Fruit fly (Drosophila melanogaster) whole organism, embryonic: ENCODE data around the gene HIP-R.
A peak's percentile ranks its signal among the peaks of the same experiment; 100 is the strongest.

ENCODE experiments used
- BEAF-32 ChIP-seq: fragments of 200-800 bp; sonication (Bioruptor generic); optimal IDR thresholded peaks from 3 replicates; lab custom pipeline; 2017; ENCODE audit warnings: missing biosample characterization, missing genetic modification characterization, mild to moderate bottlenecking, moderate library complexity, missing genetic modification reagents
- Bdp1 ChIP-seq: fragments of 200-800 bp; sonication (Bioruptor generic); optimal IDR thresholded peaks from 3 replicates; lab custom pipeline; 2016; ENCODE audit warnings: missing biosample characterization, missing genetic modification characterization
- CG10267 ChIP-seq: fragments of 200-800 bp; sonication (Bioruptor generic); optimal IDR thresholded peaks from 2 replicates; lab custom pipeline; 2018; ENCODE audit warnings: missing biosample characterization, mild to moderate bottlenecking, missing genetic modification characterization, moderate library complexity
- CG12155 ChIP-seq: fragments of 200-800 bp; sonication (Bioruptor generic); optimal IDR thresholded peaks from 3 replicates; lab custom pipeline; 2016; ENCODE audit warnings: missing biosample characterization, missing genetic modification characterization
- CG13624 ChIP-seq: fragments of 200-800 bp; sonication (Bioruptor generic); optimal IDR thresholded peaks from 2 replicates; lab custom pipeline; 2016; ENCODE audit warnings: missing biosample characterization, missing genetic modification characterization
- CG13775 ChIP-seq: fragments of 200-800 bp; sonication (Bioruptor generic); optimal IDR thresholded peaks from 3 replicates; lab custom pipeline; 2017; ENCODE audit warnings: missing biosample characterization, mild to moderate bottlenecking, missing genetic modification characterization
- CG14441 ChIP-seq: fragments of 200-800 bp; sonication (Bioruptor generic); IDR thresholded peaks from 2 replicates; pipeline ENCODE4 v1.3.6; 2022; ENCODE audit warnings: missing biosample characterization, missing genetic modification characterization
- CG15479 ChIP-seq: fragments of 200-800 bp; sonication (Bioruptor generic); optimal IDR thresholded peaks from 3 replicates; lab custom pipeline; 2019; ENCODE audit warnings: missing biosample characterization, mild to moderate bottlenecking, missing genetic modification characterization, moderate library complexity
- CG1603 ChIP-seq: fragments of 200-800 bp; sonication (Bioruptor generic); optimal IDR thresholded peaks from 2 replicates; lab custom pipeline; 2019; ENCODE audit warnings: missing biosample characterization, mild to moderate bottlenecking, missing genetic modification characterization, moderate library complexity
- CG17328 ChIP-seq: fragments of 200-800 bp; sonication (Bioruptor generic); IDR thresholded peaks from 2 replicates; pipeline ENCODE4 v1.3.6; 2022; ENCODE audit warnings: missing biosample characterization, missing genetic modification characterization
- CG17802 ChIP-seq: fragments of 200-800 bp; sonication (Bioruptor generic); optimal IDR thresholded peaks from 2 replicates; lab custom pipeline; 2018; ENCODE audit warnings: missing biosample characterization, mild to moderate bottlenecking, missing genetic modification characterization, moderate library complexity
- CG17912 ChIP-seq: fragments of 200-800 bp; sonication (Bioruptor generic); optimal IDR thresholded peaks from 2 replicates; lab custom pipeline; 2018; ENCODE audit warnings: missing biosample characterization, mild to moderate bottlenecking, missing genetic modification characterization
- CG2120 ChIP-seq: fragments of 200-800 bp; sonication (Bioruptor generic); optimal IDR thresholded peaks from 3 replicates; lab custom pipeline; 2016; ENCODE audit warnings: missing biosample characterization, missing genetic modification characterization
- CG2129 ChIP-seq: fragments of 200-800 bp; sonication (Bioruptor generic); IDR thresholded peaks from 2 replicates; pipeline ENCODE4 v1.3.6; 2022; ENCODE audit warnings: missing biosample characterization, missing genetic modification characterization; ENCODE audit not compliant: partially characterized antibody
- CG34376 ChIP-seq: fragments of 200-800 bp; sonication (Bioruptor generic); optimal IDR thresholded peaks from 2 replicates; lab custom pipeline; 2018; ENCODE audit warnings: missing biosample characterization, mild to moderate bottlenecking, missing genetic modification characterization
- CG4360 ChIP-seq: fragments of 200-800 bp; sonication (Bioruptor generic); IDR thresholded peaks from 2 replicates; pipeline ENCODE4 v1.3.6; 2022; ENCODE audit warnings: missing biosample characterization, missing genetic modification characterization
- CG4707 ChIP-seq: fragments of 200-800 bp; sonication (Bioruptor generic); optimal IDR thresholded peaks from 2 replicates; lab custom pipeline; 2018; ENCODE audit warnings: missing biosample characterization, mild to moderate bottlenecking, missing genetic modification characterization, moderate library complexity
- CG6683 ChIP-seq: fragments of 200-800 bp; sonication (Bioruptor generic); optimal IDR thresholded peaks from 2 replicates; lab custom pipeline; 2017; ENCODE audit warnings: missing biosample characterization, mild to moderate bottlenecking, missing genetic modification characterization, missing genetic modification reagents
- CG6791 ChIP-seq: fragments of 200-800 bp; sonication (Bioruptor generic); IDR thresholded peaks from 3 replicates; pipeline ENCODE4 v1.3.6; 2022; ENCODE audit warnings: missing biosample characterization, missing genetic modification characterization; ENCODE audit not compliant: partially characterized antibody
- CG7987 ChIP-seq: fragments of 200-800 bp; sonication (Bioruptor generic); optimal IDR thresholded peaks from 2 replicates; lab custom pipeline; 2018; ENCODE audit warnings: missing biosample characterization, mild to moderate bottlenecking, missing genetic modification characterization, moderate library complexity
- CG9215 ChIP-seq: fragments of 200-800 bp; sonication (Bioruptor generic); IDR thresholded peaks from 2 replicates; pipeline ENCODE4 v1.3.6; 2022; ENCODE audit warnings: missing biosample characterization, missing genetic modification characterization
- CG9797 ChIP-seq: fragments of 200-800 bp; sonication (Bioruptor generic); optimal IDR thresholded peaks from 3 replicates; lab custom pipeline; 2018; ENCODE audit warnings: missing biosample characterization, mild to moderate bottlenecking, missing genetic modification characterization
- Chrac-16 ChIP-seq: fragments of 200-800 bp; sonication (Bioruptor generic); optimal IDR thresholded peaks from 3 replicates; lab custom pipeline; 2016; ENCODE audit warnings: missing biosample characterization, missing genetic modification characterization
- CkIIα-i1 ChIP-seq: fragments of 200-800 bp; sonication (Bioruptor generic); IDR thresholded peaks from 2 replicates; pipeline ENCODE4 v1.3.6; 2022; ENCODE audit warnings: missing biosample characterization, missing genetic modification characterization
- Eip74EF ChIP-seq, 2 experiments: fragments of 200-800 bp in 1 of 2; fragments of >200 bp in 1 of 2; sonication (Bioruptor generic) in 1 of 2; optimal IDR thresholded peaks; 2 replicates each; lab custom pipeline; 2017 to 2019; ENCODE audit warnings: missing biosample characterization in 2 of 2, missing genetic modification characterization in 2 of 2, mild to moderate bottlenecking in 1 of 2, moderate library complexity in 1 of 2
- HLH3B ChIP-seq: fragments of 200-800 bp; sonication (Bioruptor generic); IDR thresholded peaks from 2 replicates; pipeline ENCODE4 v1.3.6; 2022; ENCODE audit warnings: missing biosample characterization, missing genetic modification characterization
- Hr78 ChIP-seq, 2 experiments: fragments of 200-800 bp in 1 of 2; fragments of >200 bp in 1 of 2; sonication (Bioruptor generic) in 1 of 2; optimal IDR thresholded peaks; 2 replicates each; lab custom pipeline; 2017 to 2019; ENCODE audit warnings: missing biosample characterization in 2 of 2, missing genetic modification characterization in 2 of 2, mild to moderate bottlenecking in 1 of 2, moderate library complexity in 1 of 2
- Lpt ChIP-seq: fragments of >200 bp; optimal IDR thresholded peaks from 2 replicates; lab custom pipeline; 2018; ENCODE audit warnings: missing biosample characterization, missing genetic modification characterization
- Max ChIP-seq: fragments of 200-800 bp; sonication (Bioruptor generic); optimal IDR thresholded peaks from 2 replicates; lab custom pipeline; 2016; ENCODE audit warnings: missing biosample characterization, mild to moderate bottlenecking, missing genetic modification characterization
- NFAT ChIP-seq: fragments of 200-800 bp; sonication (Bioruptor generic); IDR thresholded peaks from 2 replicates; pipeline ENCODE4 v1.3.6; 2022; ENCODE audit warnings: missing biosample characterization, missing genetic modification characterization
- Optix ChIP-seq: fragments of 200-800 bp; sonication (Bioruptor generic); IDR thresholded peaks from 3 replicates; pipeline ENCODE4 v1.3.6; 2022; ENCODE audit warnings: missing biosample characterization, missing genetic modification characterization
- Ptx1 ChIP-seq: fragments of 200-800 bp; sonication (Bioruptor generic); IDR thresholded peaks from 2 replicates; pipeline ENCODE4 v1.3.6; 2022; ENCODE audit warnings: missing biosample characterization, missing genetic modification characterization
- Xbp1 ChIP-seq: fragments of 200-800 bp; sonication (Bioruptor generic); optimal IDR thresholded peaks from 3 replicates; lab custom pipeline; 2016; ENCODE audit warnings: missing biosample characterization, mild to moderate bottlenecking, missing genetic modification characterization
- az2 ChIP-seq: fragments of 200-800 bp; sonication (Bioruptor generic); optimal IDR thresholded peaks from 3 replicates; lab custom pipeline; 2016; ENCODE audit warnings: missing biosample characterization, missing genetic modification characterization
- crp ChIP-seq, 2 experiments: fragments of 200-800 bp; sonication (Bioruptor generic); optimal IDR thresholded peaks; 2 replicates in 1 of 2; 3 replicates in 1 of 2; lab custom pipeline; 2017; ENCODE audit warnings: missing biosample characterization in 2 of 2, missing genetic modification characterization in 2 of 2, mild to moderate bottlenecking in 1 of 2, moderate library complexity in 1 of 2
- dan ChIP-seq: fragments of 200-800 bp; sonication (Bioruptor generic); IDR thresholded peaks from 2 replicates; pipeline ENCODE4 v1.3.6; 2022; ENCODE audit warnings: missing biosample characterization, missing genetic modification characterization
- eyg ChIP-seq: fragments of 200-800 bp; sonication (Bioruptor generic); optimal IDR thresholded peaks from 3 replicates; lab custom pipeline; 2016; ENCODE audit warnings: missing biosample characterization, missing genetic modification characterization
- gfzf ChIP-seq: fragments of 200-800 bp; sonication (Bioruptor generic); optimal IDR thresholded peaks from 2 replicates; lab custom pipeline; 2016; ENCODE audit warnings: missing biosample characterization, mild to moderate bottlenecking, missing genetic modification characterization, moderate library complexity
- mirr ChIP-seq: fragments of 200-800 bp; sonication (Bioruptor generic); optimal IDR thresholded peaks from 3 replicates; lab custom pipeline; 2018; ENCODE audit warnings: missing biosample characterization, mild to moderate bottlenecking, missing genetic modification characterization
- pb ChIP-seq: fragments of 200-800 bp; sonication (Bioruptor generic); optimal IDR thresholded peaks from 3 replicates; lab custom pipeline; 2016; ENCODE audit warnings: missing biosample characterization, missing genetic modification characterization
- pnt ChIP-seq: fragments of 200-800 bp; sonication (Bioruptor generic); optimal IDR thresholded peaks from 3 replicates; lab custom pipeline; 2016; ENCODE audit warnings: missing biosample characterization, missing genetic modification characterization
- pzg ChIP-seq: fragments of 200-800 bp; sonication (Bioruptor generic); optimal IDR thresholded peaks from 3 replicates; lab custom pipeline; 2018; ENCODE audit warnings: missing biosample characterization, mild to moderate bottlenecking, missing genetic modification characterization, moderate library complexity
- slou ChIP-seq: fragments of 200-800 bp; sonication (Bioruptor generic); optimal IDR thresholded peaks from 3 replicates; lab custom pipeline; 2016; ENCODE audit warnings: missing biosample characterization, missing genetic modification characterization
- stwl ChIP-seq: fragments of 200-800 bp; sonication (Bioruptor generic); optimal IDR thresholded peaks from 3 replicates; lab custom pipeline; 2018; ENCODE audit warnings: missing biosample characterization, mild to moderate bottlenecking, missing genetic modification characterization, moderate library complexity
- tap ChIP-seq: fragments of 200-800 bp; optimal IDR thresholded peaks from 3 replicates; lab custom pipeline; 2019; ENCODE audit warnings: missing biosample characterization, mild to moderate bottlenecking, missing genetic modification characterization, moderate library complexity
- tgo ChIP-seq: fragments of 200-800 bp; sonication (Bioruptor generic); IDR thresholded peaks from 3 replicates; pipeline ENCODE4 v1.3.6; 2022; ENCODE audit warnings: missing biosample characterization, missing genetic modification characterization
- tin ChIP-seq: fragments of 200-800 bp; sonication (Bioruptor generic); optimal IDR thresholded peaks from 3 replicates; lab custom pipeline; 2016; ENCODE audit warnings: missing biosample characterization, missing genetic modification characterization
- vfl ChIP-seq: fragments of 200-800 bp; sonication (Bioruptor generic); optimal IDR thresholded peaks from 2 replicates; lab custom pipeline; 2016; ENCODE audit warnings: missing biosample characterization, missing genetic modification characterization
- zen ChIP-seq: fragments of 200-800 bp; sonication (Bioruptor generic); optimal IDR thresholded peaks from 3 replicates; lab custom pipeline; 2018; ENCODE audit warnings: missing biosample characterization, mild to moderate bottlenecking, missing genetic modification characterization, moderate library complexity
- zf30C ChIP-seq: fragments of 200-800 bp; sonication (Bioruptor generic); optimal IDR thresholded peaks from 3 replicates; lab custom pipeline; 2018; ENCODE audit warnings: missing biosample characterization, mild to moderate bottlenecking, missing genetic modification characterization

HIP-R gene

dm6 chrX:3748248-3748647 lies 41.5 kb upstream of the HIP-R start (continued):
- TF ChIP-seq CG7987 (GFP tag; lab: Kevin White, UChicago) (no peak), BEAF-32 (GFP tag; lab: Kevin White, UChicago) (no peak), CG17328 (peak; percentile 61; the same call in 1 of the 2 replicates), CG2129 (no peak), CG10267 (peak; percentile 62), Bdp1 (GFP tag; lab: Kevin White, UChicago) (no peak), HLH3B (GFP tag; lab: Robert Waterston, UW) (peak; percentile 25; the same call in 1 of the 2 replicates), CG12155 (peak; percentile 44), NFAT (no peak), az2 (GFP tag; lab: Kevin White, UChicago) (peak; percentile 55), vfl (peak; percentile 11), Eip74EF (GFP tag; optimal IDR thresholded peaks at IDR 0.05; lab: Kevin White, UChicago) (peak in 1 of 2 experiments; percentile 46), slou (GFP tag; lab: Kevin White, UChicago) (peak; percentile 59), Max (peak; percentile 59), CG4707 (GFP tag; lab: Kevin White, UChicago) (no peak), Ptx1 (GFP tag; lab: Robert Waterston, UW) (peak; percentile 65), CkIIα-i1 (no peak), CG13624 (GFP tag; lab: Kevin White, UChicago) (no peak), Lpt (GFP tag; lab: Kevin White, UChicago) (no peak), CG4360 (no peak), pnt (GFP tag; lab: Kevin White, UChicago) (no peak), CG2120 (peak; percentile 69), tap (peak; percentile 62), dan (GFP tag; lab: Robert Waterston, UW) (no peak), eyg (no peak), CG17912 (no peak), mirr (GFP tag; lab: Kevin White, UChicago) (no peak), tin (GFP tag; lab: Kevin White, UChicago) (peak; percentile 53), CG34376 (GFP tag; lab: Kevin White, UChicago) (peak; percentile 1), Optix (GFP tag; lab: Robert Waterston, UW) (no peak), Chrac-16 (peak; percentile 37), zen (peak; percentile 34), pzg (GFP tag; lab: Kevin White, UChicago) (no peak), stwl (tag; lab: Kevin White, UChicago) (no peak), CG6683 (GFP tag; lab: Kevin White, UChicago) (peak; percentile 30), Hr78 (GFP tag; optimal IDR thresholded peaks at IDR 0.05; lab: Kevin White, UChicago) (no peak), CG14441 (GFP tag; lab: Robert Waterston, UW) (peak; percentile 54; the same call in 1 of the 2 replicates), CG1603 (tag; lab: Kevin White, UChicago) (peak; percentile 54), CG9797 (no peak), tgo (GFP tag; lab: Robert Waterston, UW) (peak; percentile 65; the same call in 2 of the 3 replicates), CG9215 (GFP tag; lab: Robert Waterston, UW) (peak; percentile 61), CG6791 (GFP tag; lab: Robert Waterston, UW) (no peak), gfzf (GFP tag; lab: Kevin White, UChicago) (no peak), crp (GFP tag; optimal IDR thresholded peaks at IDR 0.05; lab: Kevin White, UChicago) (no peak), CG15479 (GFP tag; lab: Kevin White, UChicago) (no peak), zf30C (GFP tag; lab: Kevin White, UChicago) (no peak), pb (GFP tag; lab: Kevin White, UChicago) (no peak), CG13775 (GFP tag; lab: Kevin White, UChicago) (peak; percentile 68), Xbp1 (GFP tag; lab: Kevin White, UChicago) (peak; percentile 54), CG17802 (tag; lab: Kevin White, UChicago) (no peak)
